1 fruit fly cellular context compared by ENCODE assay signal in genomic region chrX:10265213-10266017, dm6.
A peak's percentile ranks its signal among the peaks of the same experiment; 100 is the strongest.
TF ChIP-seq lines count a peak whose summit lies in the region.

TSS of gene CG12643 (minus strand) at chrX:10265263.

TF ChIP-seq in whole organism, embryonic, 481 proteins besides CTCF, POLR2A, EP300 and RAD21 (continued from another document and continues in another):
- TF ChIP-seq z (GFP tag; IDR thresholded peaks at IDR 0.05; lab: Robert Waterston, UW) (0 out of 3 replicates have a peak, but pooled peaks have one; percentile 31), disco-r (GFP tag; optimal IDR thresholded peaks at IDR 0.05; lab: Kevin White, UChicago) (peak; percentile 91), TFAM (GFP tag; optimal IDR thresholded peaks at IDR 0.05; lab: Kevin White, UChicago) (peak; percentile 30), CG13894 (tag; optimal IDR thresholded peaks at IDR 0.05; lab: Kevin White, UChicago) (peak; percentile 53), Mes4 (GFP tag; optimal IDR thresholded peaks at IDR 0.05; lab: Kevin White, UChicago) (peak; percentile 87), tll (GFP tag; optimal IDR thresholded peaks at IDR 0.05; lab: Kevin White, UChicago) (no peak), knrl (GFP tag; IDR thresholded peaks at IDR 0.05; lab: Robert Waterston, UW; ENCODE audit: partially characterized antibody) (no peak), bsh (GFP tag; optimal IDR thresholded peaks at IDR 0.05; lab: Kevin White, UChicago) (peak; percentile 72 to 93), NC2β (GFP tag; optimal IDR thresholded peaks at IDR 0.05; lab: Kevin White, UChicago) (peak; percentile 92), CG34422 (GFP tag; IDR thresholded peaks at IDR 0.05; lab: Robert Waterston, UW) (peak; percentile 94), Oaz (GFP tag; IDR thresholded peaks at IDR 0.05; lab: Robert Waterston, UW) (peak; percentile 83), Rx (GFP tag; IDR thresholded peaks at IDR 0.05; lab: Robert Waterston, UW) (peak; percentile 94), Elba2 (GFP tag; optimal IDR thresholded peaks at IDR 0.05; lab: Kevin White, UChicago) (no peak), CG2199 (GFP tag; IDR thresholded peaks at IDR 0.05; lab: Robert Waterston, UW) (peak; percentile 92), Asciz (GFP tag; optimal IDR thresholded peaks at IDR 0.05; lab: Kevin White, UChicago) (peak; percentile 77), slbo (GFP tag; IDR thresholded peaks at IDR 0.05; lab: Robert Waterston, UW) (peak; percentile 94), CG13624 (GFP tag; optimal IDR thresholded peaks at IDR 0.05; lab: Kevin White, UChicago) (peak; percentile 90), NK7.1 (GFP tag; optimal IDR thresholded peaks at IDR 0.05; lab: Kevin White, UChicago) (peak; percentile 86), CG33213 (GFP tag; optimal IDR thresholded peaks at IDR 0.05; lab: Kevin White, UChicago) (peak; percentile 90), Xbp1 (GFP tag; optimal IDR thresholded peaks at IDR 0.05; lab: Kevin White, UChicago) (peak; percentile 95), wor (GFP tag; IDR thresholded peaks at IDR 0.05; lab: Robert Waterston, UW) (peak; percentile 88), CkIIα-i1 (GFP tag; IDR thresholded peaks at IDR 0.05; lab: Robert Waterston, UW) (peak; percentile 87), dmrt99B (tag; optimal IDR thresholded peaks at IDR 0.05; lab: Kevin White, UChicago) (peak; percentile 89), CG1233 (GFP tag; optimal IDR thresholded peaks at IDR 0.05; lab: Kevin White, UChicago) (peak; percentile 69), Hr78 (GFP tag; optimal IDR thresholded peaks at IDR 0.05; lab: Kevin White, UChicago) (peak in 1 of 2 experiments; percentile 61), NC2α (GFP tag; optimal IDR thresholded peaks at IDR 0.05; lab: Kevin White, UChicago) (peak; percentile 92), Fer2 (tag; optimal IDR thresholded peaks at IDR 0.05; lab: Kevin White, UChicago) (peak; percentile 3), dm (GFP tag; optimal IDR thresholded peaks at IDR 0.05; lab: Kevin White, UChicago) (peak; percentile 83), unc-4 (GFP tag; IDR thresholded peaks at IDR 0.05; lab: Robert Waterston, UW; ENCODE audit: partially characterized antibody) (no peak), gsb-n (tag; optimal IDR thresholded peaks at IDR 0.05; lab: Kevin White, UChicago) (peak; percentile 80), fd102C (GFP tag; optimal IDR thresholded peaks at IDR 0.05; lab: Kevin White, UChicago) (no peak), CG11695 (GFP tag; IDR thresholded peaks at IDR 0.05; lab: Robert Waterston, UW) (peak; percentile 88), CG32532 (GFP tag; IDR thresholded peaks at IDR 0.05; lab: Robert Waterston, UW) (peak; percentile 90), sqz (GFP tag; optimal IDR thresholded peaks at IDR 0.05; lab: Kevin White, UChicago) (peak; percentile 69), CG16813 (GFP tag; IDR thresholded peaks at IDR 0.05; lab: Robert Waterston, UW; ENCODE audit: partially characterized antibody) (no peak), btn (GFP tag; optimal IDR thresholded peaks at IDR 0.05; lab: Kevin White, UChicago) (peak; percentile 94), CG18011 (GFP tag; optimal IDR thresholded peaks at IDR 0.05; lab: Kevin White, UChicago) (peak; percentile 56), CG4328 (GFP tag; optimal IDR thresholded peaks at IDR 0.05; lab: Kevin White, UChicago) (peak; percentile 88), CG10543 (GFP tag; optimal IDR thresholded peaks at IDR 0.05; lab: Kevin White, UChicago) (peak; percentile 96), CG14667 (GFP tag; IDR thresholded peaks at IDR 0.05; lab: Robert Waterston, UW) (peak; percentile 90), tna (GFP tag; IDR thresholded peaks at IDR 0.05; lab: Robert Waterston, UW; ENCODE audit: partially characterized antibody) (no peak), CG8765 (GFP tag; IDR thresholded peaks at IDR 0.05; lab: Robert Waterston, UW) (peak; percentile 60; the same call in 1 of the 2 replicates), CG12942 (GFP tag; optimal IDR thresholded peaks at IDR 0.05; lab: Kevin White, UChicago) (peak; percentile 89), CG1602 (GFP tag; optimal IDR thresholded peaks at IDR 0.05; lab: Kevin White, UChicago) (peak; percentile 81), jing (GFP tag; optimal IDR thresholded peaks at IDR 0.05; lab: Kevin White, UChicago) (peak; percentile 85), CG30403 (GFP tag; optimal IDR thresholded peaks at IDR 0.05; lab: Kevin White, UChicago) (peak; percentile 88), CG4854 (GFP tag; optimal IDR thresholded peaks at IDR 0.05; lab: Kevin White, UChicago) (peak; percentile 78), CG5953 (GFP tag; IDR thresholded peaks at IDR 0.05; lab: Robert Waterston, UW) (peak; percentile 95), nerfin-1 (tag; optimal IDR thresholded peaks at IDR 0.05; lab: Kevin White, UChicago) (peak; percentile 72), H15 (GFP tag; IDR thresholded peaks at IDR 0.05; lab: Robert Waterston, UW) (peak; percentile 94), ash1 (GFP tag; optimal IDR thresholded peaks at IDR 0.05; lab: Kevin White, UChicago) (no peak), CG17912 (GFP tag; optimal IDR thresholded peaks at IDR 0.05; lab: Kevin White, UChicago) (peak; percentile 48), CG12744 (GFP tag; optimal IDR thresholded peaks at IDR 0.05; lab: Kevin White, UChicago) (peak; percentile 65), Nf-YC (tag; optimal IDR thresholded peaks at IDR 0.05; lab: Kevin White, UChicago) (peak; percentile 79), CG3995 (GFP tag; optimal IDR thresholded peaks at IDR 0.05; lab: Kevin White, UChicago) (peak; percentile 30), CG3838 (GFP tag; optimal IDR thresholded peaks at IDR 0.05; lab: Kevin White, UChicago) (peak; percentile 20), Sox100B (GFP tag; optimal IDR thresholded peaks at IDR 0.05; lab: Kevin White, UChicago) (peak; percentile 91), fd64A (GFP tag; optimal IDR thresholded peaks at IDR 0.05; lab: Kevin White, UChicago) (peak; percentile 72), Mrtf (GFP tag; IDR thresholded peaks at IDR 0.05; lab: Robert Waterston, UW) (peak; percentile 89), Ada2b (GFP tag; IDR thresholded peaks at IDR 0.05; lab: Robert Waterston, UW) (peak; percentile 91), kah (GFP tag; optimal IDR thresholded peaks at IDR 0.05; lab: Kevin White, UChicago) (peak; percentile 20), CG17802 (tag; optimal IDR thresholded peaks at IDR 0.05; lab: Kevin White, UChicago) (peak; percentile 80), CG6854 (GFP tag; optimal IDR thresholded peaks at IDR 0.05; lab: Kevin White, UChicago) (peak; percentile 66), bowl (GFP tag; IDR thresholded peaks at IDR 0.05; lab: Robert Waterston, UW) (peak; percentile 70), ro (GFP tag; IDR thresholded peaks at IDR 0.05; lab: Robert Waterston, UW) (peak; percentile 75), CG12071 (GFP tag; optimal IDR thresholded peaks at IDR 0.05; lab: Kevin White, UChicago) (peak; percentile 90), CG1647 (GFP tag; optimal IDR thresholded peaks at IDR 0.05; lab: Kevin White, UChicago) (peak; percentile 87), gce (GFP tag; IDR thresholded peaks at IDR 0.05; lab: Robert Waterston, UW) (peak; percentile 87), schlank (tag; optimal IDR thresholded peaks at IDR 0.05; lab: Kevin White, UChicago) (peak; percentile 35), Camta (GFP tag; optimal IDR thresholded peaks at IDR 0.05; lab: Kevin White, UChicago) (peak; percentile 89), hth (optimal IDR thresholded peaks at IDR 0.05; lab: Kevin White, UChicago) (no peak), CG4360 (GFP tag; IDR thresholded peaks at IDR 0.05; lab: Robert Waterston, UW) (peak; percentile 72), salm (tag; optimal IDR thresholded peaks at IDR 0.05; lab: Kevin White, UChicago) (peak; percentile 61), az2 (GFP tag; optimal IDR thresholded peaks at IDR 0.05; lab: Kevin White, UChicago) (peak; percentile 91), hb (GFP tag; IDR thresholded peaks at IDR 0.05; lab: Robert Waterston, UW; ENCODE audit: partially characterized antibody) (no peak), CG11560 (tag; IDR thresholded peaks at IDR 0.05; lab: Robert Waterston, UW) (peak; percentile 76), Optix (GFP tag; IDR thresholded peaks at IDR 0.05; lab: Robert Waterston, UW) (peak; percentile 96), oc (tag; optimal IDR thresholded peaks at IDR 0.05; lab: Kevin White, UChicago) (peak; percentile 89), CG32767 (GFP tag; IDR thresholded peaks at IDR 0.05; lab: Robert Waterston, UW) (peak; percentile 86; the same call in 1 of the 2 replicates), en (GFP tag; optimal IDR thresholded peaks at IDR 0.05; lab: Kevin White, UChicago) (peak; percentile 87), run (tag; optimal IDR thresholded peaks at IDR 0.05; lab: Kevin White, UChicago) (peak; percentile 63), Sry-δ (GFP tag; optimal IDR thresholded peaks at IDR 0.05; lab: Kevin White, UChicago) (peak; percentile 62), CG10274 (GFP tag; optimal IDR thresholded peaks at IDR 0.05; lab: Kevin White, UChicago) (peak; percentile 52), Eip74EF (GFP tag; optimal IDR thresholded peaks at IDR 0.05; lab: Kevin White, UChicago) (peak in 1 of 2 experiments; percentile 76), Vsx1 (GFP tag; optimal IDR thresholded peaks at IDR 0.05; lab: Kevin White, UChicago) (peak; percentile 67), mirr (GFP tag; optimal IDR thresholded peaks at IDR 0.05; lab: Kevin White, UChicago) (peak; percentile 22), hbn (GFP tag; IDR thresholded peaks at IDR 0.05; lab: Robert Waterston, UW; ENCODE audit: partially characterized antibody) (no peak), Rfx (GFP tag; IDR thresholded peaks at IDR 0.05; lab: Robert Waterston, UW) (peak; percentile 91), Ets65A (GFP tag; lab: Kevin White, UChicago) (peak; percentile 99), CrebB (tag; optimal IDR thresholded peaks at IDR 0.05; lab: Kevin White, UChicago) (peak; percentile 56), bbx (GFP tag; IDR thresholded peaks at IDR 0.05; lab: Robert Waterston, UW; ENCODE audit: partially characterized antibody) (no peak), bab2 (GFP tag; optimal IDR thresholded peaks at IDR 0.05; lab: Kevin White, UChicago) (peak; percentile 96), h (optimal IDR thresholded peaks at IDR 0.05; lab: Kevin White, UChicago) (no peak), gro (GFP tag; optimal IDR thresholded peaks at IDR 0.05; lab: Kevin White, UChicago) (peak; percentile 84), CG12236 (GFP tag; optimal IDR thresholded peaks at IDR 0.05; lab: Kevin White, UChicago) (peak; percentile 91), dan (GFP tag; IDR thresholded peaks at IDR 0.05; lab: Robert Waterston, UW) (0 out of 2 replicates have a peak, but pooled peaks have one; percentile 48), org-1 (GFP tag; optimal IDR thresholded peaks at IDR 0.05; lab: Kevin White, UChicago) (peak; percentile 87), klu (GFP tag; IDR thresholded peaks at IDR 0.05; lab: Robert Waterston, UW) (peak; percentile 49), cwo (GFP tag; optimal IDR thresholded peaks at IDR 0.05; lab: Kevin White, UChicago) (peak; percentile 82), Chrac-16 (GFP tag; optimal IDR thresholded peaks at IDR 0.05; lab: Kevin White, UChicago) (peak; percentile 86), Mad (GFP tag; optimal IDR thresholded peaks at IDR 0.05; lab: Kevin White, UChicago) (peak; percentile 88), CG16863 (GFP tag; optimal IDR thresholded peaks at IDR 0.05; lab: Kevin White, UChicago) (peak; percentile 94), chn (GFP tag; optimal IDR thresholded peaks at IDR 0.05; lab: Kevin White, UChicago) (peak; percentile 95), CG10209 (GFP tag; optimal IDR thresholded peaks at IDR 0.05; lab: Kevin White, UChicago) (peak; percentile 85), zfh2 (GFP tag; optimal IDR thresholded peaks at IDR 0.05; lab: Kevin White, UChicago) (peak; percentile 66), Doc3 (GFP tag; IDR thresholded peaks at IDR 0.05; lab: Robert Waterston, UW; ENCODE audit: partially characterized antibody) (no peak), grn (GFP tag; optimal IDR thresholded peaks at IDR 0.05; lab: Kevin White, UChicago) (peak; percentile 49), Meics (GFP tag; optimal IDR thresholded peaks at IDR 0.05; lab: Kevin White, UChicago) (peak; percentile 86), sr (GFP tag; IDR thresholded peaks at IDR 0.05; lab: Robert Waterston, UW) (peak; percentile 92), eve (GFP tag; optimal IDR thresholded peaks at IDR 0.05; lab: Kevin White, UChicago) (peak in 1 of 2 experiments; percentile 85), cg (GFP tag; optimal IDR thresholded peaks at IDR 0.05; lab: Kevin White, UChicago) (peak; percentile 67), D19B (GFP tag; optimal IDR thresholded peaks at IDR 0.05; lab: Kevin White, UChicago) (peak; percentile 97), NfI (GFP tag; optimal IDR thresholded peaks at IDR 0.05; lab: Kevin White, UChicago) (peak; percentile 86), Gug (GFP tag; IDR thresholded peaks at IDR 0.05; lab: Robert Waterston, UW) (peak; percentile 90), mam (GFP tag; optimal IDR thresholded peaks at IDR 0.05; lab: Kevin White, UChicago) (peak; percentile 91), CG4820 (GFP tag; optimal IDR thresholded peaks at IDR 0.05; lab: Kevin White, UChicago) (peak; percentile 90), CG10565 (GFP tag; optimal IDR thresholded peaks at IDR 0.05; lab: Kevin White, UChicago) (peak; percentile 85), ttk (GFP tag; IDR thresholded peaks at IDR 0.05; lab: Robert Waterston, UW) (peak; percentile 92), lov (optimal IDR thresholded peaks at IDR 0.05; lab: Kevin White, UChicago) (no peak), lov (GFP tag; IDR thresholded peaks at IDR 0.05; lab: Robert Waterston, UW) (peak; percentile 80; the same call in 2 of the 3 replicates), Six4 (GFP tag; optimal IDR thresholded peaks at IDR 0.05; lab: Kevin White, UChicago) (peak; percentile 85), CG7987 (GFP tag; optimal IDR thresholded peaks at IDR 0.05; lab: Kevin White, UChicago) (peak; percentile 64), CG12769 (tag; optimal IDR thresholded peaks at IDR 0.05; lab: Kevin White, UChicago) (peak; percentile 96), Dll (GFP tag; IDR thresholded peaks at IDR 0.05; lab: Robert Waterston, UW; ENCODE audit: partially characterized antibody) (no peak), CG10321 (GFP tag; IDR thresholded peaks at IDR 0.05; lab: Robert Waterston, UW) (peak; percentile 43; the same call in 1 of the 2 replicates), mld (GFP tag; IDR thresholded peaks at IDR 0.05; lab: Robert Waterston, UW; ENCODE audit: partially characterized antibody) (no peak), ranshi (GFP tag; IDR thresholded peaks at IDR 0.05; lab: Robert Waterston, UW) (peak; percentile 93), CG10147 (GFP tag; optimal IDR thresholded peaks at IDR 0.05; lab: Kevin White, UChicago) (peak; percentile 77), Hr3 (GFP tag; optimal IDR thresholded peaks at IDR 0.05; lab: Kevin White, UChicago) (peak; percentile 82), CG7745 (tag; optimal IDR thresholded peaks at IDR 0.05; lab: Kevin White, UChicago) (no peak)
